Fruit fly (Drosophila melanogaster): ENCODE results near the gene DIP2.

DIP2 gene

DNA sequence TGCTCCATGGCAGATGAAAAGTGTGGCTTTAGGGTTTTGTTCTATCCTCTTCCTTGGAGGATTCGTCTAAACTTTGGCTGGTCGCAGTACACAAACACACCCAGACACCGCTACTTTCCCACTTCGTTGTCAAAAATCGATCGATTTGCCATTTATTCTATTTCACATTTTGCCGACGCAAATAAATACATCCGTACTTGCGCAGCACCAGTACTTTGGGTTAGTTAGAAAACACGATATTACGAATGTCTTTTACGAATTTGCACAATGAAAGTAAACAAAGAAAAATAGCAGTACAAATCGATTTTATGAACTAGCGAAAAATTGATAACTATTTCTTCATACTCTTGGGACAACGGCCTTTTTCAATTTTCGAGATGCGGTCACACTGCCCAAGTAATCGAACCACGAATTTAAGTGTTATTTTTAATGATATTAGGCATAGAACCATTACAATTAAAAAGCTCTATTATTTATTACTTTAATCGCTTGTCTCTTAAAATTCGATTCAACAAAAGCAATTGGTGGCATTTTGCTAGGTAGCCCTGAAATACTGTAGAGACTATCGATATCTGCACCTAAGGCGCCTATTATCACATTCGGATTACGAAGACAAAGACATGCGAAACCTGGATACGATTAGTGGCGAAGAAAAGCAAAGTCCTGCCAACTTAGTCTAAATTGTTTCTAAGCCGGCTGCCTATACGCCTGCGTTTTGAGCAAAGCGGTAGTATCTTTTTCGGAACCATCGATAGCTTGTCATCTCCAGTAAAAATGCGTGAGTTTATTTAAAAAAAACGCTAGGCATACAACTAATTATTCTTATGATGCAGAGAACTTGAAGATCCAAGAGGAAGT lies at the start of gene DIP2, which contains the start of gene wac:
Gene DIP2, minus strand, starts transcription at position 337 of the 858 bp plus-strand sequence.
Gene wac, plus strand, starts transcription at position 559 of the 858 bp plus-strand sequence.
- TF ChIP-seq noc (tag; optimal IDR thresholded peaks at IDR 0.05), result no peak

DNA sequence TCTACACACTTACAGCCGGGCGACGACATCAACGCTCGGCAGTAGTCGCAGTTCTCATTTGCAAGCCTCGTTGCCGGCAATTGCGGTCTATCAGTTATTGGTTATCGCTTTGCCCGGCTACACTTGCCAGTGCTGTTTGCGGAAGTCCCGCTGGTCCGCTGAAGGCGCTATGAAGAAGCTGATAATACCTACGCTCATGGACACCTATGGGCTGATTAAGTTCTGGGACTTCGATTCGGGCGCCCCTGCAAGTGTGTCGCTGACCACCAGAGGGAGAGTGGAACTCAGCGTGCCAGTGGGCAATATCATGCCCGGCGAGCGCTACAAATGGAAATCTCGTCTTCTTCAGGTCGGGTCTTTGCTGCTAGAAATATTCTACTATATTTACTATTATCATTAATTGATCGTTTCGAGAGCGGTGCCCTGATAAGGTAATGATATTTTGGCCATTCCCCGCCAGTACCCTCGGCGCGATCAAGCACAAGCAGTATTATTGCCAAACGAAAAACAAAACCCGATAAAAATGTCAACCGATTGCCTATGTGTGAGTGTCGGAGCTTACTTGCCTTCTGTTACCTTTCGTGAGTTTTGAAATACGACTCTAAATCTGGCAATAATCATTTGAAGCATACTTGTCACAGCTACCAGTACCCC lies 42.3 kb upstream of the DIP2 start:
- TF ChIP-seq noc (tag; optimal IDR thresholded peaks at IDR 0.05), result no peak

- no peak for TF ChIP-seq noc (tag; optimal IDR thresholded peaks at IDR 0.05)
These were observed 40.7 kb upstream of the DIP2 start for dm6 chr3L:298459-298858.

DNA sequence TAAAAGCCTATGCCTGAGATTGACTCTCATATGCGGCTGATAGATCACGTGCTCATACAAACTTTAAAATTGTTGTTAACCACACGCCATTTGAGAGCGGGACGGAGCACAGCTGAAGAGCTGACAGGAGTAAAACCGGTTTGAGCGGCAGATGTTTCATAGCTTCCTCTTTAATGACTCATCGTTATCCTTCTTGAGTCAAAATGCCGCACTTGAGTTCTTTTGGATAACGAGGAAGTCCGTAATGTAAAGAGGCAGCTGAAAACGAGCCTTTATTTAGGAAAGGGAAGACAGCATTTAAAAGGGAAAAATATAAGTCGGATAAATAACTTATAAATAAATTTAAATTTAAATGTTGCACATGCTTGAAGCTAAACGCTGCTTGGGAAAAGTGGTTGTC lies 39.5 kb upstream of the DIP2 start:
- TF ChIP-seq noc (tag; optimal IDR thresholded peaks at IDR 0.05), result no peak

DNA sequence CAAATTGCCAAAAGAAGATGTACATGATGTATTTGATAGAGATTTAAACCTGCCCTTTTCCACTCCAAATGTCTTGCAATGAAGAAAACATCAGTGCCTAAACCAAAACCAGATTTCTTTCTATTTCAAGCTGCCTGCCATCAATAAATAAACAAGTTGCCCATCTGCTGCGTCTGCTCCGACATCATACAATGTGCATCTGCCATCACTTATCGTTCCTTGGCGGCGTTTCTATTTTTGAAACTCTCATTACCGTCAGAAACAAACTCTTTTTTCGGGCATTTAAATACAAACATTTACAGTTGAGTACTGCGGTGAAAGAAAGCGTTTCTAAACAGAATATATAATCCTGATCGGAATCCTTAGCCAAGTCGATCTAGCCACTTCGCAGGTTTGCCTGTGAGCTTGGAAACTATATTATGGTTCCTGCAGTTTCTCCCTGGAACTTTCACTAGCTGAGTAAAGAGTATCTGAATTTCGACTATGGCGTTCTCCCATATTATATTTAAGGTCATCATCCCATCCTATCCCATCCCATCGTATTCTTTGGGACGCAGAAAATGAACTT lies 37.2 kb upstream of the DIP2 start:
- TF ChIP-seq noc (tag; optimal IDR thresholded peaks at IDR 0.05), result no peak

- TF ChIP-seq noc (tag; optimal IDR thresholded peaks at IDR 0.05), result no peak
These were observed 34.5 kb upstream of the DIP2 start for dm6 chr3L:292146-292776.

dm6 chr3L:291583-292145 lies 33.9 kb upstream of the DIP2 start:
- TF ChIP-seq noc (tag; optimal IDR thresholded peaks at IDR 0.05), result no peak

DNA sequence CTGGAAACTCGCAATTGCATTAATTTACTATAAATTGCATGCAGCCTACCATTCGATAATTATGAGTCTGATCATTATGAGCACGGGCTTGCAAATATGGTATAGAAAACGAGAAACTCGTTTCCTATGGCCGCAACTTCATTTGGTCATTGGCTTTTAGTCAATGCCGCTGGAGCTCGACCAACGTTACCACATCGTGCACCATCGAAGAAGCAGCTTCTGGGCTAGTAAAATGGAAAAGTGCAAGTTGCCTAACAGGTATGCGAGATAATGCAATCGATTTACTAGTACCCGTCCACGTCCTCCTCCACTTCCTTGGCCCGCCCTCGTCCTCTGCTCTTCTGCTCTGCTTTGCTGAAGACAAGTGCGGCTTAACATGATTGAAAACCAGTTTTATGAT lies 26.5 kb upstream of the DIP2 start:
- no peak for TF ChIP-seq noc (tag; optimal IDR thresholded peaks at IDR 0.05)

DNA sequence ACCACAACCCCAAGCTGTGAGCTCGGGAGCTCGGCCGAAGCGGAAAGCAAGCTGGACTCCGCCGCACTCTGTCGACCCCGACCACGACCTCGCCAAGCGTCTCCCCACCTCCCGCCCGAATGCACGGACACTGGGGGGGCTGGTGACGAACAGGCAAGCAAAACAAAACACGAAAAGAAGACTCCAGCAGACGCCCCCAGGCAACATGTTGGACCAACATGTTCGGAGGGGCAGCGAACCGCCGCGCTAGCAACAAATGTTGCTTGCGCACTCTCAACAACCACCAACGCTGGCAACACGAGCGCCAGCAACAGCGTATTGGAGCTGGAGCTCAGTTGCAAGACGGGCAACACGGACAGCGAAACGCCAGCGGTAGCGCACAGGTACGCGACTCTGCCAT lies 24.5 kb upstream of the DIP2 start:
- no peak for TF ChIP-seq noc (tag; optimal IDR thresholded peaks at IDR 0.05)

DNA sequence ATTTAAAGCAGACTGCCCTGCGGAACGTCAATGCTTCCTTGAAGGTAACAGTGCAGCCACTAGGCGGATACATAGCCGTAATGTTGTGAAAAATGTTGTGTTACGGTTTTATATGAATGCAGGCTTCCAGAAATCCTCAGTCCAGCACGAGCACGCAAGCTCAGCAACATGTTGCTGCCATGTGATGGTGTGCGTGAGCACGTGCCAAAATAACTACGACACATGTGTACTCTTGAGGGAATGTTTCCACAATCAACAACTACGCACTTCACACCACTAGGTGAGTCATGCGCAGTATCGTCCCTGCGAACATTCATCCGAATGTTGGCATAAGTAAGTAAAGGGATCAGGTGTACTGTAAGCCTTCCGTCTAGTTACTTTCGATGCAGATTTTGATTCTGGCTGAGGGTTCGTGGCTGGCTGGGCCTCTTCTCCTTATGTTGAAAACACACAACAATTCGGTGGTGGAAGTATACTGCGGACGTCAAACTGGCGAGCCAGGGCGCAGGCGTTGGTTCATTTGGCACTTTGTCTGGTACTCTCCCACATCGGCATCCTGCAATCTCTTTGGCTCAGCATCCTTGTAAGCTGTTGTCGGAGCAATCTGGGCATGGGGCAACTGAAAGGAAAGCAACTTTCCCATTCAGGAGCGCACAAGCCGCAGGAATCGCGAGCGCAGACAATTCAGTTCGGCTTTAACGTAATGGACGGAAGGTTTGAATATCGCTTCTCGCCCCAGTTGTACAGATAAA lies 19.2 kb upstream of the DIP2 start, which contains the start of gene RhoGEF3:
Gene RhoGEF3, plus strand, starts transcription at position 702 of the 752 bp plus-strand sequence.
- TF ChIP-seq noc (tag; optimal IDR thresholded peaks at IDR 0.05), result no peak

DNA sequence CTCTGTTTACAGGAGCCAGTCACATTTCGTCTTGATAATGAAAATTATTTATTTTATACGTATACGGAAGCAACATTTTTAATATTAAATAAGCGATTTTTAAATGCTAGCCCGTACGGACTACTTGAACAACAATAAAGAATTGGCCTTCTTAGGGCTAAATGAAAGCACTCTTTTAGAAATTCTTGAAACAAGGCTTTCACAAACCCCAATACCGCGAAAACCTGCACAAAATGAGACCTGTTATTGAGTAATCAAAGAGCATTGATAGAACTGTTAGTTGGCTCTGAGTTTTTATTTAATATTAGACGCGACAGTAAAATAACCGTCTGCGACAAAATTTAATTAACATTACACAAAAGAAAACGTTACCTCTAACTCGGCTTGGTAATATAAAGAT lies 17.1 kb upstream of the DIP2 start, which contains the start of gene ttm2:
Gene ttm2, plus strand, starts transcription at position 301 of the 400 bp plus-strand sequence.
- TF ChIP-seq noc (tag; optimal IDR thresholded peaks at IDR 0.05), result no peak

dm6 chr3L:273291-273690 lies 15.5 kb upstream of the DIP2 start, which contains the start of gene CG32845:
TSS of gene CG32845 (minus strand) at chr3L:273391.
- TF ChIP-seq noc (tag; optimal IDR thresholded peaks at IDR 0.05), result no peak

DNA sequence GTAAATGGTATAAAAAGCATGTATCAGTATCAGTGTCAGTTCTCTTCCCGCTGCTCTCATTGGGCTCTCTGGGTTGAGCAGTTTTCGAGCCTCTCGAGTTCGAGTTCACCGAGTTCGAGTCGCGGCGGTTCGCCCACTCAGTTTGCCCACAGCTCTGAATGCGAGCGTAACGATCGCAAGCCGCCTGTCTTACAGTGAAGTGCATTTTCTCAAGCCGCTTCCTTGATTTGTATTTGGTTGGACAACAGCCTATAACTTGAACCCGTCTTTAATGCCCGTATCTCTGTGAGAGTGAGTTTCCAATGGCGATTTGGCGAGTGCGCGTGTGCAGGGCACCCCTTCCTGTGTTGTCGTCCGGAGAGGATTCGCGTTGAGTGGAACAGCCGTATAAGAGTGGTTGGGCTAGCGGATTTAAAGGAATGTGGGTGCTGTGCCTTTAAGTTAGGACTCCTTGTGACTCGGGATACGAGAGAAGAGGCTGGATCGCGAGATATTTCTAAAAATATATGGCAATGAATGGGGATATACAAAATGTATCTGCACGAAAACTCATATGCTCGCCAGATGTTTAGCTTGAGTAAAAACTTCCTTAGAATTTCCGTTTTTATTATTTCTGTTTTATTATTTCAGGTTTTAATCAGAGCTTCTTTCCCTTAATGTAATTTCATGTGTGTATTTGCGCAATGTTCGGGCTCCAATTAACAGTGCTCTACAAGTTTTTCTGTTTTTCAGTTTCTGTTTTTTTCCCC lies 13.9 kb upstream of the DIP2 start:
- no peak for TF ChIP-seq noc (tag; optimal IDR thresholded peaks at IDR 0.05)

dm6 chr3L:270760-271500 lies 13.2 kb upstream of the DIP2 start, which contains the start of gene miple2:
TSS of gene miple2 (plus strand) at chr3L:271200.
- TF ChIP-seq noc (tag; optimal IDR thresholded peaks at IDR 0.05), result peak; percentile 47
